Worm (Caenorhabditis elegans): ENCODE data around the gene dmd-6.

DNA sequence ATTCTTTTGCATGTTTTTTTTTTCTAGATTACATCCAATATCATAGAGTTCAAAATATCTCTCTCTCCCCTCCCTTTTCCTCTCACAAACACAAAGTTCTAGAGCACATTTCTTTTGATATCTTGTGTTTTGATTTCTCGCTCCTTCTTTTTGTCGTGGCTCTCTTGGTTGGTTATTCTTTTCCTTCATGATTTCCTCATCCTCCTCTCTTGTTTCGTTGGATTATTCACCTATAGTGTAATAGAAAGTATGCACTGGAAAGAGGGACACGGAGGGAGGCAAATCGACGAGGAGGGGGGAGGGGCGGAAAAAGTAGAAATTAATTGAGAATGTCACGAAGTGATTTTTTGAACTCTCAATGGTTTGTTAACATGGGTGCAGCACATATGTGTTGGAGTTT is 9.9 kb upstream of the dmd-6 start:
- TF ChIP-seq ref-1 (GFP tag; conservative IDR thresholded peaks at IDR 0.05) = no peak
- no peak for TF ChIP-seq T22C8.4 (GFP tag; IDR thresholded peaks at IDR 0.05)
- TF ChIP-seq flt-1 (GFP tag; IDR thresholded peaks at IDR 0.05) = no peak
- TF ChIP-seq ztf-29 (GFP tag; IDR thresholded peaks at IDR 0.05) = no peak
